Worm (Caenorhabditis elegans) whole organism, mixed stage, embryonic: ENCODE measurements around the gene noca-2.

Experiments used
- blmp-1 ChIP-seq: fragments of 150-350 bp; optimal IDR thresholded peaks from 2 replicates; lab custom pipeline; 2014; ENCODE audit warnings: missing biosample characterization, missing genetic modification characterization
- elt-1 ChIP-seq: sonication (generic microtip); optimal IDR thresholded peaks from 2 replicates; lab custom pipeline; 2017; ENCODE audit warnings: missing genetic modification characterization, mild to moderate bottlenecking, missing compliant biosample characterization, antibody characterized with exemption, moderate library complexity, borderline replicate concordance; ENCODE audit not compliant: insufficient read depth
- lsy-2 ChIP-seq: fragments of 150-350 bp; optimal IDR thresholded peaks from 2 replicates; lab custom pipeline; 2014; ENCODE audit warnings: missing biosample characterization, missing genetic modification characterization
- mab-5 ChIP-seq: fragments of 150-350 bp; optimal IDR thresholded peaks from 2 replicates; lab custom pipeline; 2014; ENCODE audit warnings: missing biosample characterization, missing genetic modification characterization
- nhr-2 ChIP-seq: fragments of 150-350 bp; optimal IDR thresholded peaks from 2 replicates; lab custom pipeline; 2014; ENCODE audit warnings: missing biosample characterization, missing genetic modification characterization
- nhr-76 ChIP-seq: sonication (generic microtip); optimal IDR thresholded peaks from 2 replicates; lab custom pipeline; 2017; ENCODE audit warnings: missing biosample characterization, missing genetic modification characterization
- pha-4 ChIP-seq: fragments of 150-350 bp; optimal IDR thresholded peaks from 2 replicates; lab custom pipeline; 2018; ENCODE audit warnings: missing biosample characterization, missing genetic modification reagents, missing genetic modification characterization
- sem-2 ChIP-seq: fragments of 200-800 bp; sonication (Bioruptor generic); optimal IDR thresholded peaks from 2 replicates; lab custom pipeline; 2018; ENCODE audit warnings: mild to moderate bottlenecking, missing genetic modification characterization, missing compliant biosample characterization
- snpc-4 ChIP-seq: fragments of 150-350 bp; optimal IDR thresholded peaks from 2 replicates; lab custom pipeline; 2014; ENCODE audit warnings: missing biosample characterization, missing genetic modification characterization
- unc-39 ChIP-seq: fragments of 150-350 bp; optimal IDR thresholded peaks from 2 replicates; lab custom pipeline; 2014; ENCODE audit warnings: missing biosample characterization, missing genetic modification characterization
- unc-62 ChIP-seq: fragments of 150-350 bp; optimal IDR thresholded peaks from 2 replicates; lab custom pipeline; 2014; ENCODE audit warnings: missing biosample characterization, missing genetic modification reagents, missing genetic modification characterization
- ztf-11 ChIP-seq: fragments of 150-350 bp; optimal IDR thresholded peaks from 2 replicates; lab custom pipeline; 2014; ENCODE audit warnings: missing biosample characterization, missing genetic modification characterization

DNA sequence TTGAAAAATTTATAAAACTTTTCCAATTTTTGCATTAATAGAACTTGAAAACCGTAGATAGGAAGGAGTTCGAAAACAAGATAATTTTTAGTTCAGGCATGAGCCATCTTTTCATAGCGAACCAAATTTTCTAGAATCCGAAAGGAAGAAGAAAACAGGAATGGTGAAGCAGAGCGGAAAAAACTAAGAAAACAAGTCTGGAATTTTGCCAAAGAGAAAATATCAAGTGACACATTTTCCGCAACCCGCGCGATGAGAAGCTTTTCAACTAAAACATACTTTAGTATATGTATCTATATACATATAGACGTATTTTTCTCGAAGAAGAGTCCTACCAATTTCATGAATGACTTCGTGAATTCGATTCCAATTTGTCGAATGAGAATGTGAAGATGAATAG lies 25.4 kb upstream of the noca-2 start:
- TF ChIP-seq unc-39 (tag; lab: Kevin White, UChicago) (no peak), nhr-2 (no peak), sem-2 (no peak), elt-1 (no peak), blmp-1 (tag; lab: Kevin White, UChicago) (no peak), pha-4 (tag; lab: Kevin White, UChicago) (no peak), lsy-2 (tag; lab: Kevin White, UChicago) (no peak), snpc-4 (tag; lab: Kevin White, UChicago) (no peak), mab-5 (tag; lab: Kevin White, UChicago) (no peak), unc-62 (GFP tag; lab: Kevin White, UChicago) (no peak), ztf-11 (tag; lab: Kevin White, UChicago) (no peak), nhr-76 (tag; lab: Kevin White, UChicago) (no peak)
